Worm (Caenorhabditis elegans) whole organism, L4/young adult: Measurements from ENCODE around the gene cct-6.

Source experiments
- dao-5 ChIP-seq: sonication (generic microtip); optimal IDR thresholded peaks from 2 replicates; lab custom pipeline; 2016; ENCODE audit warnings: missing genotype, missing genetic modification characterization, moderate library complexity, missing compliant biosample characterization
- him-1 ChIP-seq: sonication (generic microtip); optimal IDR thresholded peaks from 2 replicates; lab custom pipeline; 2016; ENCODE audit warnings: missing genotype, missing genetic modification reagents, missing genetic modification characterization, missing compliant biosample characterization

ce11 chrIII:5876867-5877641 is 21.6 kb upstream of the cct-6 start:
- TF ChIP-seq him-1 (tag; lab: Kevin White, UChicago) (no peak), dao-5 (tag; lab: Kevin White, UChicago) (no peak)
